Fruit fly (Drosophila melanogaster) whole organism, embryonic: ENCODE data around the gene PAPLA1.

ENCODE experiments used
- Abd-B ChIP-seq: fragments of 200-800 bp; sonication (Bioruptor generic); optimal IDR thresholded peaks from 2 replicates; lab custom pipeline; 2018; ENCODE audit warnings: missing biosample characterization, mild to moderate bottlenecking, missing genetic modification characterization, moderate library complexity
- Asciz ChIP-seq: fragments of 200-800 bp; sonication (Bioruptor generic); optimal IDR thresholded peaks from 2 replicates; lab custom pipeline; 2017; ENCODE audit warnings: missing biosample characterization, mild to moderate bottlenecking, missing genetic modification characterization, missing genetic modification reagents
- B-H1 ChIP-seq: fragments of 200-800 bp; sonication (Bioruptor generic); IDR thresholded peaks from 3 replicates; pipeline ENCODE4 v1.3.6; 2022; ENCODE audit warnings: missing biosample characterization, missing genetic modification characterization
- CG10462 ChIP-seq: fragments of 200-800 bp; sonication (Bioruptor generic); optimal IDR thresholded peaks from 2 replicates; lab custom pipeline; 2016; ENCODE audit warnings: missing biosample characterization, missing genetic modification characterization
- CG11696 ChIP-seq: fragments of 200-800 bp; sonication (Bioruptor generic); IDR thresholded peaks from 2 replicates; pipeline ENCODE4 v1.3.6; 2022; ENCODE audit warnings: missing biosample characterization, missing genetic modification characterization
- CG12104 ChIP-seq: fragments of 200-800 bp; sonication (Bioruptor generic); optimal IDR thresholded peaks from 3 replicates; lab custom pipeline; 2016; ENCODE audit warnings: missing biosample characterization, missing genetic modification characterization
- CG12744 ChIP-seq: fragments of 200-800 bp; sonication (Bioruptor generic); optimal IDR thresholded peaks from 2 replicates; lab custom pipeline; 2016; ENCODE audit warnings: missing biosample characterization, missing genetic modification characterization
- CG12769 ChIP-seq: fragments of 200-800 bp; sonication (Bioruptor generic); optimal IDR thresholded peaks from 2 replicates; lab custom pipeline; 2019; ENCODE audit warnings: missing biosample characterization, mild to moderate bottlenecking, missing genetic modification characterization, moderate library complexity
- CG14441 ChIP-seq: fragments of 200-800 bp; sonication (Bioruptor generic); IDR thresholded peaks from 2 replicates; pipeline ENCODE4 v1.3.6; 2022; ENCODE audit warnings: missing biosample characterization, missing genetic modification characterization
- CG16779 ChIP-seq: fragments of 200-800 bp; sonication (Bioruptor generic); IDR thresholded peaks from 2 replicates; pipeline ENCODE4 v1.3.6; 2022; ENCODE audit warnings: missing biosample characterization, missing genetic modification characterization
- CG2712 ChIP-seq: fragments of 200-800 bp; optimal IDR thresholded peaks from 3 replicates; lab custom pipeline; 2019; ENCODE audit warnings: missing biosample characterization, mild to moderate bottlenecking, missing genetic modification characterization, moderate library complexity
- CG31365 ChIP-seq: fragments of 200-800 bp; sonication (Bioruptor generic); optimal IDR thresholded peaks from 2 replicates; lab custom pipeline; 2018; ENCODE audit warnings: missing biosample characterization, mild to moderate bottlenecking, missing genetic modification characterization
- CG4820 ChIP-seq: fragments of 200-800 bp; sonication (Bioruptor generic); optimal IDR thresholded peaks from 3 replicates; lab custom pipeline; 2016; ENCODE audit warnings: missing biosample characterization, missing genetic modification characterization
- CG6272 ChIP-seq: fragments of 200-800 bp; sonication (Bioruptor generic); IDR thresholded peaks from 2 replicates; pipeline ENCODE4 v1.3.6; 2022; ENCODE audit warnings: missing biosample characterization, missing genetic modification characterization
- CHES-1-like ChIP-seq: fragments of 200-800 bp; sonication (Bioruptor generic); optimal IDR thresholded peaks from 2 replicates; lab custom pipeline; 2016; ENCODE audit warnings: missing biosample characterization, missing genetic modification characterization
- Deaf1 ChIP-seq: fragments of 200-800 bp; optimal IDR thresholded peaks from 3 replicates; lab custom pipeline; 2019; ENCODE audit warnings: missing biosample characterization, mild to moderate bottlenecking, missing genetic modification characterization, moderate library complexity
- Doc2 ChIP-seq: fragments of 200-800 bp; sonication (Bioruptor generic); IDR thresholded peaks from 2 replicates; pipeline ENCODE4 v1.3.6; 2022; ENCODE audit warnings: missing biosample characterization, missing genetic modification characterization
- Doc3 ChIP-seq: fragments of 200-800 bp; sonication (Bioruptor generic); IDR thresholded peaks from 3 replicates; pipeline ENCODE4 v1.3.6; 2022; ENCODE audit warnings: missing biosample characterization, missing genetic modification characterization; ENCODE audit not compliant: partially characterized antibody
- Med ChIP-seq: fragments of 200-800 bp; sonication (Bioruptor generic); peaks from one replicate; lab custom pipeline; 2016; ENCODE audit warnings: missing biosample characterization, missing genetic modification characterization, mild to moderate bottlenecking, inconsistent platforms, moderate library complexity
- NC2α ChIP-seq: fragments of 200-800 bp; sonication (Bioruptor generic); optimal IDR thresholded peaks from 2 replicates; lab custom pipeline; 2016; ENCODE audit warnings: missing biosample characterization, missing genetic modification characterization
- Nf-YA ChIP-seq: fragments of 200-800 bp; sonication (Bioruptor generic); IDR thresholded peaks from 2 replicates; pipeline ENCODE4 v1.3.6; 2022; ENCODE audit warnings: missing biosample characterization, missing genetic modification characterization
- Opbp ChIP-seq: fragments of 200-800 bp; sonication (Bioruptor generic); IDR thresholded peaks from 3 replicates; pipeline ENCODE4 v1.3.6; 2022; ENCODE audit warnings: missing biosample characterization, missing genetic modification characterization; ENCODE audit not compliant: partially characterized antibody
- Optix ChIP-seq: fragments of 200-800 bp; sonication (Bioruptor generic); IDR thresholded peaks from 3 replicates; pipeline ENCODE4 v1.3.6; 2022; ENCODE audit warnings: missing biosample characterization, missing genetic modification characterization
- Sox100B ChIP-seq: fragments of 200-800 bp; sonication (Bioruptor generic); optimal IDR thresholded peaks from 3 replicates; lab custom pipeline; 2018; ENCODE audit warnings: missing biosample characterization, mild to moderate bottlenecking, missing genetic modification characterization
- Usf ChIP-seq: fragments of 200-800 bp; sonication (Bioruptor generic); optimal IDR thresholded peaks from 2 replicates; lab custom pipeline; 2017; ENCODE audit warnings: missing genotype, missing biosample characterization, missing genetic modification characterization
- Xbp1 ChIP-seq: fragments of 200-800 bp; sonication (Bioruptor generic); optimal IDR thresholded peaks from 3 replicates; lab custom pipeline; 2016; ENCODE audit warnings: missing biosample characterization, mild to moderate bottlenecking, missing genetic modification characterization
- ac ChIP-seq: fragments of 200-800 bp; sonication (Bioruptor generic); optimal IDR thresholded peaks from 3 replicates; lab custom pipeline; 2017; ENCODE audit warnings: missing biosample characterization, mild to moderate bottlenecking, missing genetic modification characterization
- amos ChIP-seq: fragments of 200-800 bp; sonication (Bioruptor generic); IDR thresholded peaks from 2 replicates; pipeline ENCODE4 v1.3.6; 2022; ENCODE audit warnings: missing biosample characterization, missing genetic modification characterization; ENCODE audit not compliant: partially characterized antibody
- bcd ChIP-seq: fragments of 200-800 bp; sonication (Bioruptor generic); optimal IDR thresholded peaks from 2 replicates; lab custom pipeline; 2017; ENCODE audit warnings: missing biosample characterization, mild to moderate bottlenecking, missing genetic modification characterization
- chn ChIP-seq: fragments of 200-800 bp; sonication (Bioruptor generic); optimal IDR thresholded peaks from 2 replicates; lab custom pipeline; 2016; ENCODE audit warnings: missing biosample characterization, missing genetic modification characterization
- ci ChIP-seq: fragments of 200-800 bp; sonication (Bioruptor generic); IDR thresholded peaks from 3 replicates; pipeline ENCODE4 v1.3.6; 2022; ENCODE audit warnings: missing biosample characterization, missing genetic modification characterization
- crol ChIP-seq: fragments of 200-800 bp; sonication (Bioruptor generic); IDR thresholded peaks from 2 replicates; pipeline ENCODE4 v1.3.6; 2022; ENCODE audit warnings: missing biosample characterization, missing genetic modification characterization
- dmrt99B ChIP-seq: fragments of 200-800 bp; sonication (Bioruptor generic); optimal IDR thresholded peaks from 2 replicates; lab custom pipeline; 2018; ENCODE audit warnings: missing biosample characterization, mild to moderate bottlenecking, missing genetic modification characterization, moderate library complexity
- eyg ChIP-seq: fragments of 200-800 bp; sonication (Bioruptor generic); optimal IDR thresholded peaks from 3 replicates; lab custom pipeline; 2016; ENCODE audit warnings: missing biosample characterization, missing genetic modification characterization
- fd3F ChIP-seq: fragments of 200-800 bp; sonication (Bioruptor generic); optimal IDR thresholded peaks from 2 replicates; lab custom pipeline; 2018; ENCODE audit warnings: missing biosample characterization, mild to moderate bottlenecking, missing genetic modification characterization, moderate library complexity
- fd64A ChIP-seq: fragments of 200-800 bp; sonication (Bioruptor generic); optimal IDR thresholded peaks from 3 replicates; lab custom pipeline; 2018; ENCODE audit warnings: missing biosample characterization, mild to moderate bottlenecking, missing genetic modification characterization
- grn ChIP-seq: fragments of 200-800 bp; sonication (Bioruptor generic); optimal IDR thresholded peaks from 3 replicates; lab custom pipeline; 2017; ENCODE audit warnings: missing biosample characterization, missing genetic modification characterization
- gsb ChIP-seq: fragments of 200-800 bp; sonication (Bioruptor generic); IDR thresholded peaks from 2 replicates; pipeline ENCODE4 v1.3.6; 2022; ENCODE audit warnings: missing biosample characterization, missing genetic modification characterization
- lab ChIP-seq: fragments of 200-800 bp; sonication (Bioruptor generic); optimal IDR thresholded peaks from 3 replicates; lab custom pipeline; 2017; ENCODE audit warnings: missing biosample characterization, missing genetic modification characterization, mild to moderate bottlenecking, moderate library complexity, missing genetic modification reagents
- lilli ChIP-seq: fragments of 200-800 bp; sonication (Bioruptor generic); optimal IDR thresholded peaks from 3 replicates; lab custom pipeline; 2016; ENCODE audit warnings: missing biosample characterization, missing genetic modification characterization
- mirr ChIP-seq: fragments of 200-800 bp; sonication (Bioruptor generic); optimal IDR thresholded peaks from 3 replicates; lab custom pipeline; 2018; ENCODE audit warnings: missing biosample characterization, mild to moderate bottlenecking, missing genetic modification characterization
- nerfin-2 ChIP-seq: fragments of 200-800 bp; sonication (Bioruptor generic); IDR thresholded peaks from 2 replicates; pipeline ENCODE4 v1.3.6; 2022; ENCODE audit warnings: missing biosample characterization, missing genetic modification characterization; ENCODE audit not compliant: partially characterized antibody
- oc ChIP-seq: fragments of 200-800 bp; sonication (Bioruptor generic); optimal IDR thresholded peaks from 2 replicates; lab custom pipeline; 2018; ENCODE audit warnings: missing biosample characterization, mild to moderate bottlenecking, missing genetic modification characterization, moderate library complexity
- onecut ChIP-seq: fragments of 200-800 bp; sonication (Bioruptor generic); IDR thresholded peaks from 2 replicates; pipeline ENCODE4 v1.3.6; 2022; ENCODE audit warnings: missing biosample characterization, missing genetic modification characterization
- org-1 ChIP-seq: fragments of 200-800 bp; sonication (Bioruptor generic); optimal IDR thresholded peaks from 2 replicates; lab custom pipeline; 2017; ENCODE audit warnings: missing biosample characterization, missing genetic modification characterization
- scrt ChIP-seq: fragments of 200-800 bp; sonication (Bioruptor generic); optimal IDR thresholded peaks from 2 replicates; lab custom pipeline; 2018; ENCODE audit warnings: missing biosample characterization, mild to moderate bottlenecking, missing genetic modification characterization, moderate library complexity
- sd ChIP-seq: fragments of 200-800 bp; sonication (Bioruptor generic); optimal IDR thresholded peaks from 3 replicates; lab custom pipeline; 2018; ENCODE audit warnings: missing biosample characterization, mild to moderate bottlenecking, missing genetic modification characterization, moderate library complexity
- sens ChIP-seq: fragments of 200-800 bp; sonication (Bioruptor generic); peaks from one replicate; lab custom pipeline; 2016; ENCODE audit warnings: missing biosample characterization, missing genetic modification characterization
- ssp ChIP-seq: fragments of 200-800 bp; sonication (Bioruptor generic); IDR thresholded peaks from 2 replicates; pipeline ENCODE4 v1.3.6; 2022; ENCODE audit warnings: missing biosample characterization, missing genetic modification characterization
- tin ChIP-seq: fragments of 200-800 bp; sonication (Bioruptor generic); optimal IDR thresholded peaks from 3 replicates; lab custom pipeline; 2016; ENCODE audit warnings: missing biosample characterization, missing genetic modification characterization
- tll ChIP-seq, 2 experiments: fragments of 200-800 bp in 1 of 2; fragments of >200 bp in 1 of 2; sonication (Bioruptor generic) in 1 of 2; optimal IDR thresholded peaks; 2 replicates each; lab custom pipeline; 2017 to 2019; ENCODE audit warnings: missing biosample characterization in 2 of 2, missing genetic modification characterization in 2 of 2, mild to moderate bottlenecking in 1 of 2, moderate library complexity in 1 of 2

The PAPLA1 gene

dm6 chr2L:8163588-8164166 is 4.2 kb upstream of the PAPLA1 start (continued):
- TF ChIP-seq Asciz (GFP tag; lab: Kevin White, UChicago), result no peak
- TF ChIP-seq Xbp1 (GFP tag; lab: Kevin White, UChicago), result no peak
- no peak for TF ChIP-seq ssp (GFP tag; lab: Robert Waterston, UW)
- no peak for TF ChIP-seq Optix (GFP tag; lab: Robert Waterston, UW)
- TF ChIP-seq Deaf1 (tag; lab: Kevin White, UChicago), result no peak
- TF ChIP-seq lilli (GFP tag; lab: Kevin White, UChicago), result no peak
- TF ChIP-seq CG16779 (GFP tag; lab: Robert Waterston, UW), result no peak
- TF ChIP-seq CG11696 (GFP tag; lab: Robert Waterston, UW), result no peak
- peak in 1 of 2 experiments; percentile 78 for TF ChIP-seq tll (GFP tag; optimal IDR thresholded peaks at IDR 0.05; lab: Kevin White, UChicago)
- no peak for TF ChIP-seq sens (GFP tag; lab: Kevin White, UChicago)
- peak; percentile 72 for TF ChIP-seq crol (GFP tag; lab: Robert Waterston, UW)
- no peak for TF ChIP-seq chn
- TF ChIP-seq CG6272 (GFP tag; lab: Robert Waterston, UW), result no peak
- no peak; the same call in 2 of the 3 replicates for TF ChIP-seq ci (GFP tag; lab: Robert Waterston, UW)
- no peak for TF ChIP-seq dmrt99B (tag; lab: Kevin White, UChicago)
- TF ChIP-seq fd3F (GFP tag; lab: Kevin White, UChicago), result no peak
- no peak for TF ChIP-seq CG12744 (GFP tag; lab: Kevin White, UChicago)
- TF ChIP-seq scrt (GFP tag; lab: Kevin White, UChicago), result no peak
- TF ChIP-seq CG12769 (tag; lab: Kevin White, UChicago), result peak; percentile 70
- no peak for TF ChIP-seq CG4820 (GFP tag; lab: Kevin White, UChicago)
- no peak for TF ChIP-seq Nf-YA (GFP tag; lab: Robert Waterston, UW)
- peak; percentile 9 for TF ChIP-seq mirr (GFP tag; lab: Kevin White, UChicago)
- TF ChIP-seq ac (GFP tag; lab: Kevin White, UChicago), result peak; percentile 22
- TF ChIP-seq tin (GFP tag; lab: Kevin White, UChicago), result no peak
- no peak for TF ChIP-seq Doc2 (GFP tag; lab: Robert Waterston, UW)
- TF ChIP-seq CG14441, result no peak
- TF ChIP-seq grn (GFP tag; lab: Kevin White, UChicago), result peak; percentile 21
- TF ChIP-seq B-H1 (GFP tag; lab: Robert Waterston, UW), result no peak
- no peak for TF ChIP-seq CG10462
- TF ChIP-seq fd64A (GFP tag; lab: Kevin White, UChicago), result no peak
- TF ChIP-seq lab (GFP tag; lab: Kevin White, UChicago), result peak; percentile 3
- TF ChIP-seq NC2α (GFP tag; lab: Kevin White, UChicago), result no peak
- TF ChIP-seq nerfin-2 (GFP tag; lab: Robert Waterston, UW), result no peak
- no peak for TF ChIP-seq onecut
- TF ChIP-seq org-1, result no peak
- peak; percentile 7 for TF ChIP-seq oc (tag; lab: Kevin White, UChicago)
- no peak for TF ChIP-seq Abd-B (GFP tag; lab: Kevin White, UChicago)
- TF ChIP-seq Doc3 (GFP tag; lab: Robert Waterston, UW), result no peak; the same call in 2 of the 3 replicates
- no peak for TF ChIP-seq CHES-1-like
- no peak for TF ChIP-seq CG12104 (GFP tag; lab: Kevin White, UChicago)
- no peak for TF ChIP-seq Opbp
- no peak for TF ChIP-seq eyg
- peak; percentile 18 for TF ChIP-seq sd
- TF ChIP-seq Med (GFP tag; lab: Kevin White, UChicago), result peak; percentile 76
- no peak for TF ChIP-seq gsb (GFP tag; lab: Robert Waterston, UW)
- no peak for TF ChIP-seq CG2712 (tag; lab: Kevin White, UChicago)
- 0 out of 2 replicates have a peak, but pooled peaks have one; percentile 17 for TF ChIP-seq amos (GFP tag; lab: Robert Waterston, UW)
- no peak for TF ChIP-seq Usf (GFP tag; lab: Kevin White, UChicago)
- TF ChIP-seq CG31365, result no peak
- TF ChIP-seq bcd (GFP tag; lab: Kevin White, UChicago), result no peak
- TF ChIP-seq Sox100B (GFP tag; lab: Kevin White, UChicago), result no peak
